Fruit fly (Drosophila melanogaster) Kc167 (cell line): ENCODE data around the gene Srr.

ENCODE experiments used
- Myc ChIP-seq: fragments of >200 bp; optimal IDR thresholded peaks from 2 replicates; lab custom pipeline; 2017; ENCODE audit warnings: missing external identifiers
- Sin3A ChIP-seq: fragments of >200 bp; optimal IDR thresholded peaks from 2 replicates; lab custom pipeline; 2018; ENCODE audit warnings: missing external identifiers
- h ChIP-seq: fragments of >200 bp; optimal IDR thresholded peaks from 3 replicates; lab custom pipeline; 2018; ENCODE audit warnings: missing external identifiers
- insv ChIP-seq: fragments of >200 bp; optimal IDR thresholded peaks from 3 replicates; lab custom pipeline; 2018; ENCODE audit warnings: missing external identifiers
- psq ChIP-seq: fragments of >200 bp; optimal IDR thresholded peaks from 2 replicates; lab custom pipeline; 2017; ENCODE audit warnings: missing external identifiers
- ttk ChIP-seq: sonication (Bioruptor generic); optimal IDR thresholded peaks from 2 replicates; lab custom pipeline; 2017; ENCODE audit warnings: missing external identifiers

- TF ChIP-seq h (lab: Kevin White, UChicago) = no peak
- no peak for TF ChIP-seq Myc
- no peak for TF ChIP-seq Sin3A (lab: Kevin White, UChicago)
- TF ChIP-seq psq (lab: Kevin White, UChicago) = no peak
- TF ChIP-seq ttk (lab: Kevin White, UChicago) = no peak
- TF ChIP-seq insv (lab: Kevin White, UChicago) = no peak
Measured at dm6 chr3R:9353276-9353652, 11.9 kb upstream of the Srr start.
